Fruit fly (Drosophila melanogaster) whole organism, pupa: ENCODE data around the gene CG14357.

Experiments used
- CG10348 ChIP-seq: fragments of 200-800 bp; sonication (Bioruptor generic); IDR thresholded peaks from 2 replicates; pipeline ENCODE4 v1.3.6; 2022; ENCODE audit warnings: missing biosample characterization, missing genetic modification characterization
- CG13204 ChIP-seq: fragments of 200-800 bp; sonication (Bioruptor generic); optimal IDR thresholded peaks from 2 replicates; lab custom pipeline; 2018; ENCODE audit warnings: missing biosample characterization, mild to moderate bottlenecking, missing genetic modification characterization, moderate library complexity
- CG17806 ChIP-seq: fragments of 200-800 bp; sonication (Bioruptor generic); optimal IDR thresholded peaks from 2 replicates; lab custom pipeline; 2018; ENCODE audit warnings: missing biosample characterization, mild to moderate bottlenecking, missing genetic modification characterization, moderate library complexity
- CG32121 ChIP-seq: fragments of 200-800 bp; sonication (Bioruptor generic); IDR thresholded peaks from 2 replicates; pipeline ENCODE4 v1.3.6; 2022; ENCODE audit warnings: missing biosample characterization, missing genetic modification characterization
- CG4496 ChIP-seq: fragments of 200-800 bp; sonication (Bioruptor generic); IDR thresholded peaks from 3 replicates; pipeline ENCODE4 v1.3.6; 2022; ENCODE audit warnings: missing biosample characterization, missing genetic modification characterization
- D1 ChIP-seq: fragments of 200-800 bp; sonication (Bioruptor generic); optimal IDR thresholded peaks from 2 replicates; lab custom pipeline; 2018; ENCODE audit warnings: missing biosample characterization, mild to moderate bottlenecking, missing genetic modification characterization, moderate library complexity
- EcR ChIP-seq: fragments of 200-800 bp; sonication (Bioruptor generic); optimal IDR thresholded peaks from 3 replicates; lab custom pipeline; 2019; ENCODE audit warnings: missing biosample characterization, missing genetic modification characterization, mild to moderate bottlenecking, moderate library complexity, missing genetic modification reagents
- Snoo ChIP-seq: fragments of 200-800 bp; sonication (Bioruptor generic); optimal IDR thresholded peaks from 3 replicates; lab custom pipeline; 2017; ENCODE audit warnings: missing biosample characterization, mild to moderate bottlenecking, missing genetic modification characterization, inconsistent platforms
- gl ChIP-seq: fragments of 200-800 bp; sonication (Bioruptor generic); optimal IDR thresholded peaks from 2 replicates; lab custom pipeline; 2018; ENCODE audit warnings: missing biosample characterization, mild to moderate bottlenecking, missing genetic modification characterization

- no peak for TF ChIP-seq D1 (tag; lab: Kevin White, UChicago)
- no peak for TF ChIP-seq gl (tag; lab: Kevin White, UChicago)
- no peak for TF ChIP-seq Snoo (tag; lab: Kevin White, UChicago)
- no peak for TF ChIP-seq CG32121
- no peak for TF ChIP-seq EcR (GFP tag; lab: Kevin White, UChicago)
- TF ChIP-seq CG10348 (GFP tag; lab: Robert Waterston, UW), result no peak
- TF ChIP-seq CG4496 (GFP tag; lab: Robert Waterston, UW), result no peak
- no peak for TF ChIP-seq CG13204 (GFP tag; lab: Kevin White, UChicago)
- no peak for TF ChIP-seq CG17806
Measured at dm6 chr3R:14160178-14160577, 48.2 kb upstream of the CG14357 start, which contains the start of gene CG31327.
